Fruit fly (Drosophila melanogaster) whole organism: ENCODE results near the gene Gagr.

Source experiments
- CG8478 ChIP-seq: fragments of >200 bp; optimal IDR thresholded peaks from 2 replicates; lab custom pipeline; 2018; ENCODE audit warnings: inconsistent platforms
- Dll ChIP-seq: fragments of >200 bp; optimal IDR thresholded peaks from 2 replicates; lab custom pipeline; 2017
- pan ChIP-seq: fragments of >200 bp; optimal IDR thresholded peaks from 2 replicates; lab custom pipeline; 2017
- psq ChIP-seq: fragments of >200 bp; optimal IDR thresholded peaks from 2 replicates; lab custom pipeline; 2017
- usp ChIP-seq: fragments of >200 bp; optimal IDR thresholded peaks from 2 replicates; lab custom pipeline; 2017; ENCODE audit warnings: missing biosample characterization, missing genetic modification characterization, mixed read lengths

- no peak for TF ChIP-seq Dll (lab: Kevin White, UChicago)
- no peak for TF ChIP-seq psq (lab: Kevin White, UChicago)
- peak; percentile 9 for TF ChIP-seq CG8478 (lab: Kevin White, UChicago)
- TF ChIP-seq pan (lab: Kevin White, UChicago) = no peak
- no peak for TF ChIP-seq usp (GFP tag; lab: Kevin White, UChicago)
Measured at dm6 chr3L:16377768-16378764, 16.3 kb upstream of the Gagr start, which contains the start of gene roq.
